Fruit fly (Drosophila melanogaster) whole organism, prepupa: ENCODE data around the gene CG7567.

Experiments used
- Blimp-1 ChIP-seq: fragments of 200-800 bp; sonication (Bioruptor generic); optimal IDR thresholded peaks from 3 replicates; lab custom pipeline; 2017; ENCODE audit warnings: missing biosample characterization, missing genetic modification characterization, mild to moderate bottlenecking, moderate library complexity, missing genetic modification reagents
- CG10631 ChIP-seq: fragments of 200-800 bp; sonication (Bioruptor generic); optimal IDR thresholded peaks from 2 replicates; lab custom pipeline; 2016; ENCODE audit warnings: missing biosample characterization, missing genetic modification characterization
- CG10669 ChIP-seq: fragments of 200-800 bp; sonication (Bioruptor generic); optimal IDR thresholded peaks from 3 replicates; lab custom pipeline; 2018; ENCODE audit warnings: missing biosample characterization, mild to moderate bottlenecking, missing genetic modification characterization, moderate library complexity
- CG11762 ChIP-seq: fragments of 200-800 bp; sonication (Bioruptor generic); optimal IDR thresholded peaks from 3 replicates; lab custom pipeline; 2016; ENCODE audit warnings: missing biosample characterization, missing genetic modification characterization; ENCODE audit not compliant: insufficient read depth
- CG11902 ChIP-seq: fragments of 200-800 bp; sonication (Bioruptor generic); optimal IDR thresholded peaks from 3 replicates; lab custom pipeline; 2016; ENCODE audit warnings: missing biosample characterization, missing genetic modification characterization
- CG1621 ChIP-seq: fragments of 200-800 bp; sonication (Bioruptor generic); optimal IDR thresholded peaks from 3 replicates; lab custom pipeline; 2018; ENCODE audit warnings: missing biosample characterization, mild to moderate bottlenecking, missing genetic modification characterization
- CG31627 ChIP-seq: fragments of 200-800 bp; sonication (Bioruptor generic); optimal IDR thresholded peaks from 3 replicates; lab custom pipeline; 2016; ENCODE audit warnings: missing biosample characterization, missing genetic modification characterization
- CG32006 ChIP-seq: fragments of 200-800 bp; sonication (Bioruptor generic); optimal IDR thresholded peaks from 3 replicates; lab custom pipeline; 2017; ENCODE audit warnings: missing biosample characterization, mild to moderate bottlenecking, missing genetic modification characterization
- CG3919 ChIP-seq: fragments of 200-800 bp; sonication (Bioruptor generic); optimal IDR thresholded peaks from 3 replicates; lab custom pipeline; 2016; ENCODE audit warnings: missing biosample characterization, missing genetic modification characterization
- CG4318 ChIP-seq: fragments of 200-800 bp; sonication (Bioruptor generic); optimal IDR thresholded peaks from 3 replicates; lab custom pipeline; 2017; ENCODE audit warnings: missing biosample characterization, mild to moderate bottlenecking, missing genetic modification characterization
- CG6792 ChIP-seq: fragments of 200-800 bp; sonication (Bioruptor generic); optimal IDR thresholded peaks from 3 replicates; lab custom pipeline; 2016; ENCODE audit warnings: missing biosample characterization, missing genetic modification characterization
- CG6854 ChIP-seq: fragments of 200-800 bp; sonication (Bioruptor generic); optimal IDR thresholded peaks from 2 replicates; lab custom pipeline; 2017; ENCODE audit warnings: missing biosample characterization, mild to moderate bottlenecking, missing genetic modification characterization
- CG7368 ChIP-seq: fragments of 200-800 bp; sonication (Bioruptor generic); optimal IDR thresholded peaks from 3 replicates; lab custom pipeline; 2016; ENCODE audit warnings: missing biosample characterization, missing genetic modification characterization
- CG8119 ChIP-seq: fragments of 200-800 bp; sonication (Bioruptor generic); IDR thresholded peaks from 3 replicates; pipeline ENCODE4 v1.3.6; 2022; ENCODE audit warnings: missing biosample characterization, missing genetic modification characterization
- CG8319 ChIP-seq: fragments of 200-800 bp; sonication (Bioruptor generic); optimal IDR thresholded peaks from 3 replicates; lab custom pipeline; 2016; ENCODE audit warnings: missing biosample characterization, missing genetic modification characterization
- CG8632 ChIP-seq: fragments of 200-800 bp; sonication (Bioruptor generic); optimal IDR thresholded peaks from 3 replicates; lab custom pipeline; 2016; ENCODE audit warnings: missing biosample characterization, missing genetic modification characterization
- Eip78C ChIP-seq: fragments of 200-800 bp; sonication (Bioruptor generic); peaks from one replicate; lab custom pipeline; 2016; ENCODE audit warnings: missing biosample characterization, missing genetic modification characterization
- Eip93F ChIP-seq: fragments of 200-800 bp; sonication (Bioruptor generic); optimal IDR thresholded peaks from 2 replicates; lab custom pipeline; 2016; ENCODE audit warnings: missing biosample characterization, mild to moderate bottlenecking, missing genetic modification characterization
- Ets96B ChIP-seq: fragments of 200-800 bp; optimal IDR thresholded peaks from 2 replicates; lab custom pipeline; 2019; ENCODE audit warnings: missing biosample characterization, mild to moderate bottlenecking, missing genetic modification characterization, moderate library complexity
- Hr38 ChIP-seq: sonication (Bioruptor generic); optimal IDR thresholded peaks from 2 replicates; lab custom pipeline; 2016; ENCODE audit warnings: missing biosample characterization, missing genetic modification characterization
- Hr39 ChIP-seq: fragments of 200-800 bp; sonication (Bioruptor generic); optimal IDR thresholded peaks from 2 replicates; lab custom pipeline; 2016; ENCODE audit warnings: missing biosample characterization, missing genetic modification characterization
- Hr4 ChIP-seq: fragments of 200-800 bp; sonication (Bioruptor generic); optimal IDR thresholded peaks from 3 replicates; lab custom pipeline; 2016; ENCODE audit warnings: missing biosample characterization, missing genetic modification characterization
- Lpt ChIP-seq: fragments of 200-800 bp; sonication (Bioruptor generic); optimal IDR thresholded peaks from 3 replicates; lab custom pipeline; 2016; ENCODE audit warnings: missing biosample characterization, missing genetic modification characterization
- Met ChIP-seq: fragments of 200-800 bp; sonication (Bioruptor generic); optimal IDR thresholded peaks from 3 replicates; lab custom pipeline; 2016; ENCODE audit warnings: missing biosample characterization, missing genetic modification characterization
- OdsH ChIP-seq: fragments of 200-800 bp; sonication (Bioruptor generic); optimal IDR thresholded peaks from 3 replicates; lab custom pipeline; 2016; ENCODE audit warnings: missing biosample characterization, missing genetic modification characterization
- Smox ChIP-seq: fragments of 200-800 bp; sonication (Bioruptor generic); optimal IDR thresholded peaks from 3 replicates; lab custom pipeline; 2016; ENCODE audit warnings: missing biosample characterization, missing genetic modification characterization
- Sox102F ChIP-seq: fragments of 200-800 bp; sonication (Bioruptor generic); optimal IDR thresholded peaks from 2 replicates; lab custom pipeline; 2016; ENCODE audit warnings: missing biosample characterization, mild to moderate bottlenecking, missing genetic modification characterization
- Sox15 ChIP-seq: fragments of 200-800 bp; sonication (Bioruptor generic); optimal IDR thresholded peaks from 3 replicates; lab custom pipeline; 2016; ENCODE audit warnings: missing biosample characterization, missing genetic modification characterization
- acj6 ChIP-seq: fragments of 200-800 bp; sonication (Bioruptor generic); optimal IDR thresholded peaks from 3 replicates; lab custom pipeline; 2016; ENCODE audit warnings: missing biosample characterization, missing genetic modification characterization
- cyc ChIP-seq: fragments of 200-800 bp; sonication (Bioruptor generic); optimal IDR thresholded peaks from 3 replicates; lab custom pipeline; 2016; ENCODE audit warnings: missing biosample characterization, missing genetic modification characterization
- dac ChIP-seq: fragments of 200-800 bp; sonication (Bioruptor generic); optimal IDR thresholded peaks from 2 replicates; lab custom pipeline; 2017; ENCODE audit warnings: missing biosample characterization, mild to moderate bottlenecking, missing genetic modification characterization
- eg ChIP-seq: fragments of 200-800 bp; sonication (Bioruptor generic); IDR thresholded peaks from 3 replicates; pipeline ENCODE4 v1.3.6; 2022; ENCODE audit warnings: missing biosample characterization, missing genetic modification characterization
- esn ChIP-seq: fragments of 200-800 bp; sonication (Bioruptor generic); optimal IDR thresholded peaks from 2 replicates; lab custom pipeline; 2016; ENCODE audit warnings: missing biosample characterization, mild to moderate bottlenecking, missing genetic modification characterization, moderate library complexity
- fd59A ChIP-seq: fragments of 200-800 bp; sonication (Bioruptor generic); optimal IDR thresholded peaks from 2 replicates; lab custom pipeline; 2017; ENCODE audit warnings: missing biosample characterization, mild to moderate bottlenecking, missing genetic modification characterization, missing genetic modification reagents
- fd85E ChIP-seq: fragments of 200-800 bp; sonication (Bioruptor generic); optimal IDR thresholded peaks from 3 replicates; lab custom pipeline; 2016; ENCODE audit warnings: missing biosample characterization, missing genetic modification characterization
- fkh ChIP-seq: fragments of 200-800 bp; sonication (Bioruptor generic); optimal IDR thresholded peaks from 3 replicates; lab custom pipeline; 2017; ENCODE audit warnings: missing biosample characterization, mild to moderate bottlenecking, missing genetic modification characterization, moderate library complexity
- lz ChIP-seq: fragments of 200-800 bp; sonication (Bioruptor generic); optimal IDR thresholded peaks from 3 replicates; lab custom pipeline; 2016; ENCODE audit warnings: missing biosample characterization, missing genetic modification characterization
- pdm3 ChIP-seq: fragments of 200-800 bp; sonication (Bioruptor generic); optimal IDR thresholded peaks from 3 replicates; lab custom pipeline; 2016; ENCODE audit warnings: missing biosample characterization, missing genetic modification characterization
- salr ChIP-seq, 2 experiments: fragments of 200-800 bp; sonication (Bioruptor generic); optimal IDR thresholded peaks; 3 replicates each; lab custom pipeline; 2016 to 2018; ENCODE audit warnings: missing biosample characterization in 2 of 2, missing genetic modification characterization in 2 of 2, mild to moderate bottlenecking in 1 of 2
- spab ChIP-seq: fragments of 200-800 bp; sonication (Bioruptor generic); optimal IDR thresholded peaks from 2 replicates; lab custom pipeline; 2017; ENCODE audit warnings: missing biosample characterization, mild to moderate bottlenecking, missing genetic modification characterization, missing genetic modification reagents
- svp ChIP-seq: fragments of 200-800 bp; sonication (Bioruptor generic); peaks from one replicate; lab custom pipeline; 2016; ENCODE audit warnings: missing biosample characterization, missing genetic modification characterization
- topi ChIP-seq: fragments of 200-800 bp; sonication (Bioruptor generic); optimal IDR thresholded peaks from 3 replicates; lab custom pipeline; 2016; ENCODE audit warnings: missing biosample characterization, missing genetic modification characterization

CG7567 gene

dm6 chr3R:29566997-29567670, 20.8 kb downstream of the CG7567 start (continued):
- peak; percentile 74 for TF ChIP-seq CG10631 (GFP tag; lab: Kevin White, UChicago)
- peak; percentile 51 for TF ChIP-seq CG11762 (GFP tag; lab: Kevin White, UChicago)
- peak; percentile 92 for TF ChIP-seq CG31627 (GFP tag; lab: Kevin White, UChicago)
- peak; percentile 47 for TF ChIP-seq CG8319 (GFP tag; lab: Kevin White, UChicago)
- TF ChIP-seq CG6792 (GFP tag; lab: Kevin White, UChicago) = peak; percentile 82
- peak; percentile 92 for TF ChIP-seq topi (GFP tag; lab: Kevin White, UChicago)
- TF ChIP-seq Hr38 = no peak
- TF ChIP-seq fd59A = peak; percentile 40
- TF ChIP-seq lz (GFP tag; lab: Kevin White, UChicago) = peak; percentile 91
- peak; percentile 46 for TF ChIP-seq Eip93F (GFP tag; lab: Kevin White, UChicago)
- TF ChIP-seq CG8632 = peak; percentile 63
- TF ChIP-seq CG8119 (GFP tag; lab: Robert Waterston, UW) = peak; percentile 71
- TF ChIP-seq acj6 (GFP tag; lab: Kevin White, UChicago) = peak; percentile 81
- peak; percentile 91 for TF ChIP-seq esn (GFP tag; lab: Kevin White, UChicago)
- TF ChIP-seq pdm3 (GFP tag; lab: Kevin White, UChicago) = peak; percentile 76
- TF ChIP-seq CG10669 (GFP tag; lab: Kevin White, UChicago) = peak; percentile 67
- peak; percentile 72 for TF ChIP-seq CG7368 (GFP tag; lab: Kevin White, UChicago)
- TF ChIP-seq CG4318 (GFP tag; lab: Kevin White, UChicago) = peak; percentile 38
- TF ChIP-seq Lpt (GFP tag; lab: Kevin White, UChicago) = peak; percentile 40
- peak; percentile 73 for TF ChIP-seq Sox15 (GFP tag; lab: Kevin White, UChicago)
- TF ChIP-seq eg (GFP tag; lab: Robert Waterston, UW) = peak; percentile 82
- TF ChIP-seq CG3919 = peak; percentile 82
- peak; percentile 93 for TF ChIP-seq cyc (GFP tag; lab: Kevin White, UChicago)
- peak; percentile 32 to 44 for TF ChIP-seq salr (GFP tag; optimal IDR thresholded peaks at IDR 0.05; lab: Kevin White, UChicago)
- peak; percentile 69 for TF ChIP-seq Hr4
- peak; percentile 84 for TF ChIP-seq Sox102F (GFP tag; lab: Kevin White, UChicago)
- TF ChIP-seq svp = peak; percentile 93
- TF ChIP-seq Smox = peak; percentile 82
- peak; percentile 92 for TF ChIP-seq Hr39 (GFP tag; lab: Kevin White, UChicago)

- TF ChIP-seq CG3919 (no peak), svp (peak; percentile 95), fkh (GFP tag; lab: Kevin White, UChicago) (peak; percentile 61), CG11902 (GFP tag; lab: Kevin White, UChicago) (no peak), spab (GFP tag; lab: Kevin White, UChicago) (no peak), Eip78C (GFP tag; lab: Kevin White, UChicago) (peak; percentile 25), Ets96B (tag; lab: Kevin White, UChicago) (no peak), CG10669 (GFP tag; lab: Kevin White, UChicago) (no peak), CG8632 (no peak), cyc (GFP tag; lab: Kevin White, UChicago) (no peak)
These were observed 22.2 kb downstream of the CG7567 start for dm6 chr3R:29565744-29566143.

dm6 chr3R:29562579-29562978, 25.3 kb downstream of the CG7567 start:
- TF ChIP-seq CG32006 (GFP tag; lab: Kevin White, UChicago) (no peak), esn (GFP tag; lab: Kevin White, UChicago) (no peak), fd59A (no peak), Blimp-1 (GFP tag; lab: Kevin White, UChicago) (no peak), pdm3 (GFP tag; lab: Kevin White, UChicago) (no peak), CG8632 (no peak), Lpt (GFP tag; lab: Kevin White, UChicago) (no peak), Hr4 (no peak), dac (GFP tag; lab: Kevin White, UChicago) (no peak), CG6854 (no peak), svp (no peak), CG11762 (GFP tag; lab: Kevin White, UChicago) (no peak), CG1621 (tag; lab: Kevin White, UChicago) (no peak), fd85E (GFP tag; lab: Kevin White, UChicago) (no peak), OdsH (no peak), fkh (GFP tag; lab: Kevin White, UChicago) (no peak), Met (GFP tag; lab: Kevin White, UChicago) (no peak), CG6792 (GFP tag; lab: Kevin White, UChicago) (no peak)
